Fruit fly (Drosophila melanogaster): ENCODE data around the gene CG2218.

dm6 chr3R:30472331-30472730 is 44.3 kb upstream of the CG2218 start:
- no peak for TF ChIP-seq Blimp-1 (GFP tag; optimal IDR thresholded peaks at IDR 0.05)
- no peak for TF ChIP-seq fkh (GFP tag; optimal IDR thresholded peaks at IDR 0.05)
- TF ChIP-seq CG16779 (tag; optimal IDR thresholded peaks at IDR 0.05): no peak
- TF ChIP-seq lz (GFP tag; optimal IDR thresholded peaks at IDR 0.05): no peak
- TF ChIP-seq topi (GFP tag; optimal IDR thresholded peaks at IDR 0.05): no peak
- no peak for TF ChIP-seq cyc (GFP tag; optimal IDR thresholded peaks at IDR 0.05)
- no peak for TF ChIP-seq CG8319 (GFP tag; optimal IDR thresholded peaks at IDR 0.05)
